Fruit fly (Drosophila melanogaster) ovary, adult (tissue): ENCODE measurements around the gene HP1e.

Source experiments
- CG17801 ChIP-seq: fragments of 200-800 bp; optimal IDR thresholded peaks from 2 replicates; lab custom pipeline; 2019; ENCODE audit warnings: missing biosample characterization, mild to moderate bottlenecking, missing genetic modification characterization, moderate library complexity; ENCODE audit not compliant: partially characterized antibody

Gene HP1e

DNA sequence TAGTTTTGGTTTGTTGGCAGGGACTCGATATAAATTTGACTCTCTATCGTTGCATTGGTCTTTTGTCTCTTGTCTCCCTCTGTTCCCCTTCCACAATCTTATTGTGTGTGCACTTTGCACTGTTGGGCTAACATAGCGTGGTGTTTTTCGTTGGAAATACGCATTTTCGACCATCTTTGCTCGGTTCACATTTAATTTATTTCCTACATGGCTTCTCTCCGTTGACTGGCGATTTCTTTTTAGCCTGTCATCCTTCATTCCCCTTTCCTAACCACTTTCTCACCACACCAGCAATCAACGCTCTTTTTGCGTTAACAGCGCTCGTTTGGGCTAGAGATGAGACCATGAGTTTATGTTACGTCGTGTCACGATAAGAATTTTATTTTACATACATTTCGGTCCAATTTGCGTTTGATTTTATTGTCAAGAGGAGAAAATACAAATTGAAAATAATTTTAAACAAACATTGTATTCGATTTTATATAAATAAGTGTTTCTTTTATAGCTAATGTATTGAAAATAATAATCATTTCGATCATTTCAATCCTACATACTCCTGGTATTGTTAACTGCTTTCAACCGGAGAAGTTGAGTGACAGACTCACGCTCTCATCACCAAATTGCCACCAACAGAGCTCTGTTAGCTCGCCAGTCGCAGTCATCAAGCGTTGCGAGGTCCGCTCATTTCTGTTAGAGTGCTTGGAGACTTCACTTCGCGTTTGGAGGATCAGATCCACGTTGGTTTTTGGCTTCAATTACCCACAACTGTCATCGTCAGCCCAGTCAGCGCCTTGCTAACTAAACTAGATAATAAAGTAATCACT lies 19.8 kb downstream of the HP1e start:
- TF ChIP-seq CG17801 (GFP tag; lab: Kevin White, UChicago), result peak; percentile 90

DNA sequence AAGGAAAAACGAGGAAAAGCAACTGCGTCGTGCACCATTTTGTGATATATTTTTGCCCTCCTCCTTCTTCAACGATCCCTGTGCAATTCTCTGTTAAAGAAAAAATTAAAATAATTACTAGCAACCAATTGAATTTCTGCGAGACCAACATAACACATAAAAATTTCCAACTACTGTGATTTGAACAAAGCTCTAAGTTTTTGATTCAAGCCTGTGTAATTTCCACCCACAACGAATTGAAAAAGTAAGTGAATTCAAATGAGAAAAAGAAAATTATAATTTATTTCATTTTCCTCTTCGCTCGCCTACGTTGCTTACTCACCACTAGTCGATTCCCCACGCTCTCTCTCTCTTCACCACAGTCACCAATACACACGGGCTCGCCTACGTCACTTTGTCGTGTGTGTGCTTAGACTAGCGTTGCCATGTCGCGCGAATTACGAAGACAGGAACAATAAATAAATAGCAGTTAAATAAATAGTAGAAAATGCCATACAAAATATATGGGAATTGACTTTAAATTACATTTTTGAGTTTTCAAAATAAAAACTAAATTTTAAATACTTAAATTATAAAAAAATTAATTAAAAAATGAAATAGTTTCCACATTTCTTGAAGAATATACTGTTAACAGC lies 20.8 kb downstream of the HP1e start:
- TF ChIP-seq CG17801 (GFP tag; lab: Kevin White, UChicago), result no peak

DNA sequence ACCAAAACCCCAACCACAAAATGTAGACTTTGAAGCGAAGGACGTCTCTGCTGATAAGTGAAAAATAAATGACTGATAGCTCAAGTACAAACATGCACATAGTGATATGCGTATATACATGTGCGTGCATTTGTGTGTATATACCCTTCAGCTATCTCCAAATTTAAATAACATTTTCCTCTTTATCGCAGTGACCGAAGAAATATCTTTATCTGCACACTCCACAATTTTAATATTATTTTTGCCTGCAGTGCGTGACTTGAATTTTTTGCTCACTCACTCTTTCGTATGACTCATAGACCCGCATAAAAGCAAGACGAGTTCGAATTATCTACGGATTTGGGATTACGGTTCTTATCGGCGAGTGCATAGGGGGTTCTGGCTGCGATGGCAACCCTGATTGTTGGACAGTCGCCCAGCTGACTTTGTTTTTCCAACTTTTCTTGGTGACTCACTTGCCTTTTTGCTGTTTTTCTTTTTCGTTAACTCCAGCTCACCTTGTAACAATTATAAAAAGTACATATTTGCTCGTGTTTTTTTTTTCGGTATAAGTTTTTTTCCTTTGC lies 21.5 kb downstream of the HP1e start:
- TF ChIP-seq CG17801 (GFP tag; lab: Kevin White, UChicago), result no peak

DNA sequence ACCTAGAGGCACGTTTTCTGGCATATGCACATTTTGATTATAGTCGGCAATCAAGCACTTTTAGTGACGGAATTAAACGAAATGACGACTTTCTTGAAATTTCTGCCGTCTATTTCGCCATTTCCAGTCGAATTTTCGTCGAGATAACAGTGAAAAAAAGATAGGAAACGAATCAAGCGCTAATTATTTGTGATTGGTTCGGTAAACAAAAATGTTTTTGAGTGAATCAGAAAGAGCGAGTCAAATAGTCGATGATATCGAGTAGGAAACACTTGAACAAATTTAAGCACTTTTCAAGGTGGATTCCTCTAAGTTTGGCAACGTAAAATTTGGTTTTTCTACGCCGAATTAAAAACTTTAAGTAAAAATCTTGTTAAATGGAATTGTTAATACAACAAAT lies 22.1 kb downstream of the HP1e start:
- peak; percentile 27 for TF ChIP-seq CG17801 (GFP tag; lab: Kevin White, UChicago)

DNA sequence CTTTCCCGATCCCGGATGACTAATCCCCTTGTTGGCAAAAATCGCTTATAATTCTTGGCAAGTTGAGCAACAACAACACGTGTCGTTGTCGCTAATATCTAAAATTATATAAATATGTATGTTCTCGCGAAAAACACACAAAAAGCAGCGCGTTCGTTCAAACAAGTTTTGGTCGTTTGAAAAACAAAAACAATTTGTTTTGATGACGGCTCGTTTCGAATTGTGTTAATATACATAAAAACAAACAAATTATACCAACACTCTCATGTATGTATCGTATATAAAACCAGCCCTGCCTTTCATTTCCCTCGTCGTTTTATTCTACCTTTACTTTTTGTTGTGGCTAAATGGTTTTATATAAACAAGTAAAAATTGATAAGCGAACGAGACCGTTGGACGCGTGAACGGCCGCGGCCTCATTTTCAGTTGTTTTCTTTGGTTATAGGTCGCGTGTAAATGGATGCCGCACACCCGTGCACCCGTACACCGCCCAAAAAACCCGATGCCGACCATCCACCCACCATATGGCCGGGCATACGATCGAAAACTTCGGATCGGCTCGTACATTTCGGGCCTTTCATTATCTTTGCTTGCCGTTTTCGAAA lies 22.7 kb downstream of the HP1e start:
- peak; percentile 46 for TF ChIP-seq CG17801 (GFP tag; lab: Kevin White, UChicago)

DNA sequence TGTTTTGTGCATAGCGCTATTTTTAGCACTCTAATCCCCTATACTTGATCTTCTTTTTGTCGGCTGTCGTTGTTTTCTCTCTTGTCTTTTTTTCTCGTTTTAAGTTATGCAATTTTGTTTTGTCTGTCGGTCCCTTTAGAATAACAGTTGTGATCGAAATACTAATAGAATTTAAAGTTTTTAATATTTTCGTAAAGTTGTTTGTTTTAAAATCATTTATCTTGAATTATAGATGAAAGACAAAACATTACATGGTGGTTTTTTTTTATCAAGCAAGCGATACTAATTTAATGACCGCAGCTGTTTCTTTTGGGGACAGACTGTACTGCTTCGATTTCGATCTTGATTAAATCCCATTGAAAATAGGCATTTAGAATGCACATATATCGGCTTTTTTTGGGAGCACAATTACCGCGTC lies 23.2 kb downstream of the HP1e start:
- no peak for TF ChIP-seq CG17801 (GFP tag; lab: Kevin White, UChicago)

DNA sequence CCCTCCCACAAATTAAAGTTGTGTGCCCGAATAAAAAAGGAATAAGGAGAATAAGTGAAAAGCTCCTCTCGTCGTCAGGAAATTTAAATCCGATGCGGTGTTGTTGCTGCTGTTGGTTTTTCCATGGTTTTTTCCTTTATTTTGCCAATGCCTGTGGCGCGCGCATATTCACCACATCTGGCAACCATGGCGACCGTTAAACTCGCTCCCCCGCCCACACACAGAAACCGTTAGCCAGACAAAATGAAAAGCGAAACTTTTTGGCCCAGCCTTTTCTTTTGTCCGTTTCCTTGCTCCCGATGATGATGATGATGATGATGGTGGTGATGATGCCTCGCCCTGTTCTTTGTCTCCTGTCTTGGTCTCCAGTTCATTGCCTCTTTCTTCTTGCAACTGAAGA lies 24.3 kb downstream of the HP1e start:
- TF ChIP-seq CG17801 (GFP tag; lab: Kevin White, UChicago), result no peak

DNA sequence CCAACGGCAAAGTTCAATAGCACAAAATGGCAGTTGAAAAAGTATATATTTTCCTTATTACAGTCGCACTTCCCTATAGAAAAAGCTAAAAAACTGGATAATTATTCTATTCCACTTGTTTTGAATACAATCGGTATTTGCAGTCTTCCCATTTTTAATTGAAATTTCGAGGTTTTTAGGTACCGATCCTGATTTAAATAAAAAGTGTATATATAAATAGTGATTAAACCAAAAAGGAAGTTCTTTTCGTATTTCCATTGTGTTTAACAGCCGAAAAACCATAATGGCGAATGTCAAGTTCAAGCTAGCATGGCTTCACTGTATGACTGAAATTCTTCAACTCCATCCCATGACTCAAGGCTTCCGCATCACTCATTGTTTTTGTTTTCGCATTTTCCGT lies 25.0 kb downstream of the HP1e start:
- no peak for TF ChIP-seq CG17801 (GFP tag; lab: Kevin White, UChicago)

DNA sequence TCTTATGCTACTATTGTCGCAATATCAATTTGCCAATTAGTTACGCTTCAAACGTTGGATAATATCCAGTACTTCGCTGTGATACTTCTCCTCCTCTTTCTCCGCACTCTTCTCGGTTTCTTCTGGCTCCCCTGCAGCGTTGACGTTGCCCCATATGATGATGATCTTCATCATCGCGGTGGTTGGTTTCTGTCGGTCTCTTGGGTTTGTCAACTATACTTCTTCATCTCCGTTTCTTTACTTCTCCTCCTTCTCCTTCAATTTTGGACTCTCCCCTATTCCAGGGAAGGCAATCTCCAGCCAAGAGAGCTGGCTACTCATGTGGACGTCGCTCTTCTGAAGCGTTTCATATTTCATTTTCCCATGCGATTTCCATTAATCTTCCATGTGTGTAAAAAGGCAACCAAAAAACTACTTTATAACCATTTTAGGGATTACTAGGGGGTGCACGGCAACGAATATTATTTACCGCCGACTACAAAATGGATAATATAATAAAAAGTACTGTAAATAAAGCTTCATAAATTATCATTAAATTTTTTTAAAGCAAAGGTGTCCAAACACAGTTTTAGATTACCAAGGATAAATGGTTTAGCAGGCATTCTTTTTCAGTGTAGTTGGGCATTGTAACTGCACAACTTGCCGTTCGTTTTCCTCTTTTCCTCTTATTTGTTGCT lies 26.3 kb downstream of the HP1e start:
- peak; percentile 57 for TF ChIP-seq CG17801 (GFP tag; lab: Kevin White, UChicago)

DNA sequence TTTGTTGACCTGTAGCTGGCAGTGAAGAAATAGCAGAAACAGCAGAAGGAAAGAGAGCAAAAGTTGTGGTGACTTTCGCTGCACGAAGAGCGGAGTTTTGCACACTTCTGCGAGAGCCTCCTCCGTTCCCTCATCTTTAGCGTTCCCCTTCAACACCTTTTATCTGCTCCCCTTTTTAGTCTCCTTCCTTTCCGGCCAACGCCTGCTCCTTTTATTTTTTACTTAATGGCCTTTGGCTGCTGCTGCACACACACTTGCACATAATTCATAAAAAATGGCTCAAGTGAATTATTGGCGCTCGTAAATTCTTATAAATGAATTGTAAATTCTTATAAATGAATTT lies 26.8 kb downstream of the HP1e start:
- TF ChIP-seq CG17801 (GFP tag; lab: Kevin White, UChicago), result no peak

DNA sequence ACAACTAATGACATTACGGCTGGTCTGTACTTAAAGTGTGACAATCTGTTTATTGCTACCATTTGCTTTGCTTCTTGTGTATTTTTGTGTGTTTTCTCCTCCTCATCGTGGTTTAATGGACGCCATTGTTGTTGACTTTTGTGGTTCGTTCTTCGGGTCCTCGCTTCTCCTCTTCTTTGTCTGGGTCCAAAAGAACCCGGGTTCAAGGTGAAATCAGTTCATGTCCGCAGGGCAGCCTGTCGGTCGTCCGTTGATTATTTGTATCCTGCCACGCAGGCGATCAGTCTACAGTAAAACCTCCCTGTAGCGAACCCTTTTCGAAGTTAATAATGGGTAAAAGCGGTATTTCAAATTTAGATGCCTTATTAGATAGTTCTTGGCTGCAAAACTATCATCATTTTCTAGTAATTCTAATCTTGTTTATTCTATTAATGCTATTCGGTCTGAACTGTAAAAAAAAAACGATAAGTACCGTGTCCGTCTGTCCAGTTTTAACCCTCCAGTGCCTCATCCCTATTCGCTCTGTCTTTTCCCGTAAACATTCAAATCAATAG lies 27.8 kb downstream of the HP1e start:
- no peak for TF ChIP-seq CG17801 (GFP tag; lab: Kevin White, UChicago)

DNA sequence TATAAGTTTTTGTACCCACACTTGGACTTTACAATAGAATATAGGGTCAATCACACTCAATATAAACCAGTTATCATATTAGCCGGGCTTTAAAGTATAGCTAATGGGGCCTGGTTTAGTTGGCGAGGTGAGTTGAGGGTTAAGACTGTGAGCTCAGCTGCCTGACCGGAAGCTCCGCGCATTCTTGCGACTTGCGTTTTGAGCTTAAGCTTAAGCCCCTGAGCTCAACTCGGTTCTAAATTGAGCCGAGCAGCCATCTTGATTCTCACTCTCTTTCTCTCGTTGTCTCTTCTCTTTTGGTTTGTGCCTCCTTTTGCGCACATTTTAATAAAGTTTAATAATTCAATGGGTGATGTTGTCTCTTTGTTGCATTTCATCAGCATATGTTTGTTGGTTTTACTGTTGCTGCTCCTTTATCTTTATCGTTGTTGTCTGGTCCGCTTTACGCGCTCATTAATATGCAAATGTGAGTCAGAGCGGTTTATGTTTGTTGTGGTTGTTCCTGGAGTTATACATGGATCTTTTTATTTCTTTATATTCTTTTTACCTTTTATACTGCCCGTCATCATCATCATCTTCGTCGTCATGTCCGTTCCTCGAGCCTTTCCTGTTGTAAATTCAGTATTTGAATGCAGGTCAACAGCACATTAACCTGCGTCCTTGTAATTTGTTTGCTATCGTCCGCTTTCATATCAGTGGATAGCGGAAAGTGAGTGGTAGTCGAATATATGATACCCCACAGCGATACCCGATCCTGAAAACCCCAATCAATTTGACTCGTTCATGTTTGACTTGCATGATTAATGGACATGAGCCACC lies 29.2 kb downstream of the HP1e start:
- TF ChIP-seq CG17801 (GFP tag; lab: Kevin White, UChicago), result no peak

DNA sequence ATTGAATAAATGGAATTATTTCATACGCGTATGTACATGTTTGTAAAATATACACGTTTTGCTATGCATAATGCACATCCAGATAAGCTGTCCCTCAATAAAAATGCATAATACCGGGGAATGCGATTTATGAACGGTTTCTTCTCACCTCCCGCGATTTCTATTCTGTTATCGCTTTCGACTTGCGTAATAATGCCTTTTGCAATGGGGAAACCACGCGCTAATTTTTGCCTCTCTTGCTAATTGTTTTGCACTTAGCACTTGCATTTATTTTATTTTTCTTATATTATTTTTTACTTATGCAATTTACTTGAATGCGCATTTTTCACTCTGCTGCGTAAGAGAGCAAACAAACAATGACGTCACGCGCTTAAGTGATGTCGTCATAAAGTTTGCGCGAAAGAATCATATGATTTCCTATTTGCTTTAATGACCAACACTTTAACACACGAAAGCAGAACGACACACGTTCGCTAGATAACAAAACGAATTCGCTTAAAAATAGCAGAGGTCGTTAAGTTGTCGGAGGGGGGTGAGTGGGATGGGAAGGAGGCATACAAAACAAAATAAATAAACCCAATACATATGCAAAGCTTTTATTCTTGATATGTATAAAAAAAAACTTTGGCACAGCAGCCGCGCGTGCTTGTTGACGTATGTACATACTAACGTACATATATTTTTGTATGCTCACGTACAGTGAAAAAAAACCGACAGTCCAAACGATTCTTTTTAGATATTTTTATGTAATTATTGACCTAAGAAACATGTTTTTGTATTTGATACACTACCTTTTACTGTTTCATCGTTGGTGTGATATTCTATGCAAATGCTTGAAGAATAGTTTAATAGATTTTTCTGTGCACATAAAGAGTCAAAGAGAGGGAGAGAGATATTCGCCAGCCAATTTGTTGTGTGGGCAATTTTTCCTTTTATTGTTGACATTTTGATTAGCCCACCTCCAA lies 30.1 kb downstream of the HP1e start:
- TF ChIP-seq CG17801 (GFP tag; lab: Kevin White, UChicago), result peak; percentile 53
